Fruit fly (Drosophila melanogaster) whole organism, adult: Measurements from ENCODE around the gene CG15375.

Experiments used
- CG11617 ChIP-seq: fragments of 200-800 bp; sonication (Bioruptor generic); optimal IDR thresholded peaks from 2 replicates; lab custom pipeline; 2017; ENCODE audit warnings: mild to moderate bottlenecking, missing biosample characterization, missing genetic modification reagents, missing genetic modification characterization
- CG7045 ChIP-seq: fragments of 200-800 bp; sonication (Bioruptor generic); optimal IDR thresholded peaks from 2 replicates; lab custom pipeline; 2017; ENCODE audit warnings: missing biosample characterization, mild to moderate bottlenecking, missing genetic modification characterization
- CG7101 ChIP-seq: fragments of 200-800 bp; sonication (Bioruptor generic); optimal IDR thresholded peaks from 2 replicates; lab custom pipeline; 2018; ENCODE audit warnings: missing biosample characterization, mild to moderate bottlenecking, missing genetic modification characterization, moderate library complexity
- Clk ChIP-seq: fragments of 200-800 bp; sonication (Bioruptor generic); optimal IDR thresholded peaks from 2 replicates; lab custom pipeline; 2017; ENCODE audit warnings: missing biosample characterization, missing genetic modification characterization
- Hr96 ChIP-seq: fragments of 200-800 bp; sonication (Bioruptor generic); optimal IDR thresholded peaks from 2 replicates; lab custom pipeline; 2016; ENCODE audit warnings: missing biosample characterization, missing genetic modification characterization
- cnc ChIP-seq, 2 experiments: fragments of >200 bp; optimal IDR thresholded peaks; 2 replicates each; lab custom pipeline; 2017
- pad ChIP-seq: fragments of 200-800 bp; sonication (Bioruptor generic); optimal IDR thresholded peaks from 3 replicates; lab custom pipeline; 2017; ENCODE audit warnings: missing biosample characterization, missing genetic modification characterization, mild to moderate bottlenecking, moderate library complexity, missing genetic modification reagents

DNA sequence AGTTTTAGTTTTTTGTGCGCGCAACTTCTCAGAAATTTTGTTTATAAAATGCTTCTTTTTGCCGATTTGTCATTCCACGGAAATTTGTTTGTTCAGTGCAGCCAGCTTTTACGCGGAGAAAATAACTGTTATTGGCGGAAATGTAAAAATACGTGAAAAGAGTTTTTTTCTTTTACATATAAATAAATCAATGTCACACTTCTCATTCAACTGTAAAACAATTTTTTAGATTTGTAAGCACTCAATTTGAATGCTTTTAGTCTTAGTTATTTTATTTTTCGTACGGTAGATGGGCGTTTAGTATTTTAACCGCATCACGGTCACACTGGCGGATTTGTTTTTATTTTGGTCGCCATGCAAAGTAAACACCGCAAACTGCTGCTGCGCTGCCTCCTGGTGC is 3.0 kb downstream of the CG15375 start, which contains the start of the genes Xpac and brn:
- TF ChIP-seq pad (GFP tag; lab: Kevin White, UChicago) (no peak), Clk (GFP tag; lab: Kevin White, UChicago) (no peak), CG7101 (tag; lab: Kevin White, UChicago) (no peak), Hr96 (GFP tag; lab: Kevin White, UChicago) (no peak), cnc (optimal IDR thresholded peaks at IDR 0.05; lab: Kevin White, UChicago) (no peak), CG11617 (no peak), CG7045 (GFP tag; lab: Kevin White, UChicago) (no peak)
